Worm (Caenorhabditis elegans): Measurements from ENCODE around the gene grd-5.

The grd-5 gene

DNA sequence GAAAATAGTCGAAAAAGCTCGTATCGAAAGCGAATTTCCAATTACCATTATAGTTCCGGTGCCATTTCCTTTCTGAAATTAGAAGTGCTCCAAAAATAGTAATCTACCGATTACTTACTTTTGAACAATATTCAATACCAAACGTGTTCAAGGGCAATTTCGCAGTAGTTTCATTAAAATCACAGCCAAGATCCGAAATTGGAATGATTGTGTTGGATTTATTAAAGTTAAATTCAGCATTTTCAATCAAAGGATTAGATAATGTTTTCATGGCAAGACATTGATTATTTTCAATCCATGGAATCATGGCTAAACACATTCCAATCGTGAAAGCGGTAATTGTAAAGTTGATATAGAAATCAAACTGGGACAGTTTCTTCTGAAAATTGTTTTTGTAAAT, 14.0 kb downstream of the grd-5 start:
- TF ChIP-seq C08G9.2 (tag; optimal IDR thresholded peaks at IDR 0.05) = no peak
- TF ChIP-seq hlh-13 (GFP tag; optimal IDR thresholded peaks at IDR 0.05) = no peak
- no peak for TF ChIP-seq ceh-34 (tag; optimal IDR thresholded peaks at IDR 0.05)
- no peak for TF ChIP-seq ceh-9 (tag; optimal IDR thresholded peaks at IDR 0.05)
- TF ChIP-seq pha-2 (tag; optimal IDR thresholded peaks at IDR 0.05) = no peak
- TF ChIP-seq lim-6 (tag; optimal IDR thresholded peaks at IDR 0.05) = no peak
- TF ChIP-seq zip-5 (tag; optimal IDR thresholded peaks at IDR 0.05) = no peak
- no peak for TF ChIP-seq ceh-31 (tag; optimal IDR thresholded peaks at IDR 0.05)
- TF ChIP-seq rnt-1 (tag; optimal IDR thresholded peaks at IDR 0.05) = no peak
- TF ChIP-seq K02D7.2 (tag; optimal IDR thresholded peaks at IDR 0.05) = no peak
- TF ChIP-seq unc-3 (GFP tag; conservative IDR thresholded peaks at IDR 0.05) = no peak
- TF ChIP-seq unc-3 (tag; optimal IDR thresholded peaks at IDR 0.05) = no peak
- TF ChIP-seq fax-1 (tag; optimal IDR thresholded peaks at IDR 0.05) = no peak
- TF ChIP-seq ceh-6 (GFP tag; optimal IDR thresholded peaks at IDR 0.05) = no peak
- no peak for TF ChIP-seq ahr-1 (tag; optimal IDR thresholded peaks at IDR 0.05)
- TF ChIP-seq unc-86 (tag; optimal IDR thresholded peaks at IDR 0.05) = no peak
- TF ChIP-seq dve-1 (tag; optimal IDR thresholded peaks at IDR 0.05) = no peak
- TF ChIP-seq unc-55 (GFP tag; optimal IDR thresholded peaks at IDR 0.05) = no peak

DNA sequence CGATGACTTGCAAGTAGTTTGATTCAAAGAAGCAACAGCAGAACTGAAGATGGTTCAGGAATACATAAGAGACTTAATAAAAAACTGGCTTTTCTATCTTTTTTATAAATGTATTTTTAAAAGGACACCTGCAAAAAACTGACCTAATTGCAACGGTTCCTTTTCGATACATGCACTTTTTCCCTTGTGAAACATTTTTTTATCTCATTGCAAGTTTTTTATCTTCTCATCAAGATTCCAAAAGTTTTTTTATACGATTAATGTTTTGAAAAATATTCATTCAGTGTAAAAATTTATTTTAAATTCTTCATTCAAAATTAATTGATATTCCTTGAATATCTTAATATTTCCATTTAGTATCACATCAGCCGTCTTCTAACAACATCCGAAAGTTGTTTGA, 16.7 kb downstream of the grd-5 start, which contains the start of gene oac-29:
Gene oac-29, minus strand, starts transcription at position 101 of the 400 bp plus-strand sequence.
- TF ChIP-seq mec-3 (tag; optimal IDR thresholded peaks at IDR 0.05; ENCODE audit: borderline replicate concordance) = no peak
- no peak for TF ChIP-seq eyg-1 (tag; optimal IDR thresholded peaks at IDR 0.05)
- no peak for TF ChIP-seq ceh-31 (tag; optimal IDR thresholded peaks at IDR 0.05)
- no peak for TF ChIP-seq ceh-48 (tag; optimal IDR thresholded peaks at IDR 0.05)
- TF ChIP-seq ama-1 (optimal IDR thresholded peaks at IDR 0.05) = no peak
- no peak for TF ChIP-seq pax-1 (tag; optimal IDR thresholded peaks at IDR 0.05)
- no peak for TF ChIP-seq unc-42 (tag; optimal IDR thresholded peaks at IDR 0.05)
- no peak for TF ChIP-seq C38D4.7 (GFP tag; optimal IDR thresholded peaks at IDR 0.05)
- TF ChIP-seq nhr-11 (tag; optimal IDR thresholded peaks at IDR 0.05) = no peak
- no peak for TF ChIP-seq dve-1 (tag; optimal IDR thresholded peaks at IDR 0.05)
- no peak for TF ChIP-seq ttx-3 (tag; optimal IDR thresholded peaks at IDR 0.05)
- TF ChIP-seq pqm-1 (tag; optimal IDR thresholded peaks at IDR 0.05) = no peak
- TF ChIP-seq madf-2 (tag; optimal IDR thresholded peaks at IDR 0.05) = no peak
- TF ChIP-seq unc-55 (GFP tag; optimal IDR thresholded peaks at IDR 0.05) = no peak
- no peak for TF ChIP-seq unc-86 (tag; optimal IDR thresholded peaks at IDR 0.05)
- no peak for TF ChIP-seq nhr-232 (tag; optimal IDR thresholded peaks at IDR 0.05)
- TF ChIP-seq ets-4 (tag; optimal IDR thresholded peaks at IDR 0.05) = no peak
- TF ChIP-seq ceh-2 (tag; optimal IDR thresholded peaks at IDR 0.05) = no peak
- no peak for TF ChIP-seq hlh-6 (tag; optimal IDR thresholded peaks at IDR 0.05)

DNA sequence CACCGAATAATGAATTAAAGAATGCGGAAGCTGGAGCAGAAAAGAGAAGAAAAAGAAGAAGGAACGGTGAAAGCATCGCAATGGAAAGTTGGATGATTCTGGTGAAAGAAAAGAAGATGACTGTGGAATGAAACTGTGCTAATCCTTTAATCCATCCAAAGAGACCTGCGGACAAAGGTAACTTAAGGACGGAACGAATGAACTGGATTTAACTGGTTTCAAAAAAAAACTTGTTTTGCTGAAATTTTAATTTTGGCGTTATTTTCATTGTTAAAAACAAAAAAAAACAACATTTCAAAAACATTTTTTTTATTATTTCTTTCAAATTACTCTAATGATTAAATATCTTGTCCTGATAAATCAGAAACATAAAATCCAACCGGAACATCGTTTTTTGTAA, 18.1 kb downstream of the grd-5 start, which contains the start of gene grl-12:
Gene grl-12, minus strand, starts transcription at position 101 of the 400 bp plus-strand sequence.
- TF ChIP-seq ceh-22 (tag; optimal IDR thresholded peaks at IDR 0.05) (no peak), pqm-1 (tag; optimal IDR thresholded peaks at IDR 0.05) (no peak), pha-2 (tag; optimal IDR thresholded peaks at IDR 0.05) (no peak), ceh-30 (tag; optimal IDR thresholded peaks at IDR 0.05) (no peak), madf-2 (tag; optimal IDR thresholded peaks at IDR 0.05) (no peak), ceh-31 (tag; optimal IDR thresholded peaks at IDR 0.05) (no peak), unc-55 (GFP tag; optimal IDR thresholded peaks at IDR 0.05) (no peak), eyg-1 (tag; optimal IDR thresholded peaks at IDR 0.05) (no peak), Y22D7AL.16 (tag; optimal IDR thresholded peaks at IDR 0.05) (no peak), unc-3 (GFP tag; conservative IDR thresholded peaks at IDR 0.05) (no peak), unc-3 (tag; optimal IDR thresholded peaks at IDR 0.05) (no peak), fkh-6 (tag; optimal IDR thresholded peaks at IDR 0.05) (no peak), ceh-45 (GFP tag; IDR thresholded peaks at IDR 0.05) (no peak), ceh-6 (GFP tag; optimal IDR thresholded peaks at IDR 0.05) (no peak), lim-6 (tag; optimal IDR thresholded peaks at IDR 0.05) (no peak), npax-4 (tag; optimal IDR thresholded peaks at IDR 0.05) (no peak), dve-1 (tag; optimal IDR thresholded peaks at IDR 0.05) (no peak)
